Worm (Caenorhabditis elegans) whole organism, young adult: ENCODE data around the gene T26H8.4.

Source experiments
- B0019.2 ChIP-seq: fragments of 200-800 bp; sonication (Bioruptor generic); conservative IDR thresholded peaks from 2 replicates; pipeline ENCODE4 v1.3.6; 2022; ENCODE audit warnings: missing genetic modification reagents, missing genetic modification characterization, missing compliant biosample characterization
- B0261.1 ChIP-seq: sonication (generic microtip); optimal IDR thresholded peaks from 2 replicates; lab custom pipeline; 2016; ENCODE audit warnings: mild to moderate bottlenecking, missing genetic modification characterization, moderate library complexity, missing compliant biosample characterization
- B0336.3 ChIP-seq: fragments of 200-800 bp; sonication (Bioruptor generic); IDR thresholded peaks from 2 replicates; pipeline ENCODE4 v1.3.6; 2022; ENCODE audit warnings: missing genetic modification characterization, missing compliant biosample characterization
- C06A6.2 ChIP-seq: fragments of 200-800 bp; sonication (Bioruptor generic); conservative IDR thresholded peaks from 2 replicates; pipeline ENCODE4 v1.3.6; 2022; ENCODE audit warnings: missing genetic modification characterization, missing compliant biosample characterization
- D2030.7 ChIP-seq: fragments of 200-800 bp; sonication (Bioruptor generic); IDR thresholded peaks from 2 replicates; pipeline ENCODE4 v1.3.6; 2022; ENCODE audit warnings: missing genetic modification reagents, missing genetic modification characterization, missing compliant biosample characterization
- F39B2.1 ChIP-seq: fragments of 200-800 bp; sonication (Bioruptor generic); IDR thresholded peaks from 2 replicates; pipeline ENCODE4 v1.3.6; 2022; ENCODE audit warnings: missing genetic modification reagents, missing genetic modification characterization, missing compliant biosample characterization
- F52B5.7 ChIP-seq: sonication (generic microtip); optimal IDR thresholded peaks from 2 replicates; lab custom pipeline; 2016; ENCODE audit warnings: mild to moderate bottlenecking, missing genetic modification characterization, missing compliant biosample characterization
- F57C9.4 ChIP-seq: sonication (generic microtip); optimal IDR thresholded peaks from 2 replicates; lab custom pipeline; 2017; ENCODE audit warnings: mild to moderate bottlenecking, missing genetic modification characterization, missing compliant biosample characterization
- K12H6.12 ChIP-seq: fragments of 200-800 bp; sonication (Bioruptor generic); optimal IDR thresholded peaks from 2 replicates; lab custom pipeline; 2018; ENCODE audit warnings: mild to moderate bottlenecking, missing genetic modification characterization, missing compliant biosample characterization
- Y53G8AR.9 ChIP-seq: fragments of 200-800 bp; sonication (Bioruptor generic); conservative IDR thresholded peaks from 2 replicates; pipeline ENCODE4 v1.3.6; 2022; ENCODE audit warnings: missing genetic modification reagents, missing genetic modification characterization, missing compliant biosample characterization
- Y67H2A.10 ChIP-seq: fragments of 200-800 bp; sonication (Bioruptor generic); conservative IDR thresholded peaks from 2 replicates; pipeline ENCODE4 v1.3.6; 2022; ENCODE audit warnings: missing genetic modification reagents, missing genetic modification characterization, missing compliant biosample characterization
- akir-1 ChIP-seq: fragments of 200-800 bp; sonication (Bioruptor generic); optimal IDR thresholded peaks from 2 replicates; lab custom pipeline; 2018; ENCODE audit warnings: mild to moderate bottlenecking, missing genetic modification characterization, moderate library complexity, missing compliant biosample characterization
- atf-7 ChIP-seq: sonication (generic microtip); optimal IDR thresholded peaks from 2 replicates; lab custom pipeline; 2017; ENCODE audit warnings: mild to moderate bottlenecking, missing genetic modification characterization, missing compliant biosample characterization
- athp-1 ChIP-seq: sonication (generic microtip); optimal IDR thresholded peaks from 2 replicates; lab custom pipeline; 2017; ENCODE audit warnings: mild to moderate bottlenecking, missing genetic modification characterization, missing compliant biosample characterization
- bed-1 ChIP-seq: fragments of 200-800 bp; sonication (Bioruptor generic); IDR thresholded peaks from 2 replicates; pipeline ENCODE4 v1.3.6; 2022; ENCODE audit warnings: missing genetic modification reagents, missing genetic modification characterization, missing compliant biosample characterization
- bed-2 ChIP-seq: fragments of 200-800 bp; sonication (Bioruptor generic); IDR thresholded peaks from 2 replicates; pipeline ENCODE4 v1.3.6; 2022; ENCODE audit warnings: missing genetic modification reagents, missing genetic modification characterization, missing compliant biosample characterization
- cebp-1 ChIP-seq, 2 experiments: fragments of 200-800 bp in 1 of 2; sonication (Bioruptor generic) in 1 of 2; sonication (generic microtip) in 1 of 2; IDR thresholded peaks in 1 of 2; optimal IDR thresholded peaks in 1 of 2; 2 replicates each; pipeline versions ENCODE4 v1.3.6 to Lab custom; 2017 to 2022; ENCODE audit warnings: missing compliant biosample characterization in 2 of 2, missing genetic modification characterization in 2 of 2, mild to moderate bottlenecking in 1 of 2, missing genetic modification reagents in 1 of 2, moderate library complexity in 1 of 2
- cebp-2 ChIP-seq: fragments of 200-800 bp; sonication (Bioruptor generic); IDR thresholded peaks from 2 replicates; pipeline ENCODE4 v1.3.6; 2022; ENCODE audit warnings: missing genetic modification characterization, missing compliant biosample characterization
- dpff-1 ChIP-seq: sonication (generic microtip); optimal IDR thresholded peaks from 2 replicates; lab custom pipeline; 2017; ENCODE audit warnings: mild to moderate bottlenecking, missing genetic modification characterization, missing compliant biosample characterization
- egl-18 ChIP-seq: fragments of 200-800 bp; sonication (Bioruptor generic); IDR thresholded peaks from 2 replicates; pipeline ENCODE4 v1.3.6; 2022; ENCODE audit warnings: missing genetic modification reagents, missing genetic modification characterization, missing compliant biosample characterization
- egl-44 ChIP-seq: fragments of 200-800 bp; sonication (Bioruptor generic); IDR thresholded peaks from 2 replicates; pipeline ENCODE4 v1.3.6; 2022; ENCODE audit warnings: missing genetic modification reagents, missing genetic modification characterization, missing compliant biosample characterization
- ekl-4 ChIP-seq: fragments of 200-800 bp; sonication (Bioruptor generic); IDR thresholded peaks from 2 replicates; pipeline ENCODE4 v1.3.6; 2022; ENCODE audit warnings: missing genetic modification reagents, missing genetic modification characterization, missing compliant biosample characterization
- ets-4 ChIP-seq: fragments of 200-800 bp; sonication (Bioruptor generic); optimal IDR thresholded peaks from 2 replicates; lab custom pipeline; 2018; ENCODE audit warnings: mild to moderate bottlenecking, missing genetic modification characterization, missing compliant biosample characterization
- hlh-12 ChIP-seq: sonication (generic microtip); optimal IDR thresholded peaks from 2 replicates; lab custom pipeline; 2016; ENCODE audit warnings: missing genetic modification characterization, missing compliant biosample characterization
- hrde-1 ChIP-seq: sonication (generic microtip); optimal IDR thresholded peaks from 2 replicates; lab custom pipeline; 2016; ENCODE audit warnings: missing genetic modification characterization, mild to moderate bottlenecking, missing compliant biosample characterization, moderate library complexity, missing genotype, missing genetic modification reagents, borderline replicate concordance
- let-607 ChIP-seq, 2 experiments: fragments of 200-800 bp in 1 of 2; sonication (Bioruptor generic) in 1 of 2; sonication (generic microtip) in 1 of 2; optimal IDR thresholded peaks; 2 replicates each; lab custom pipeline; 2016 to 2018; ENCODE audit warnings: mild to moderate bottlenecking in 2 of 2, missing compliant biosample characterization in 2 of 2, missing genetic modification characterization in 2 of 2, moderate library complexity in 2 of 2, missing genotype in 1 of 2
- mes-4 ChIP-seq: sonication (generic microtip); optimal IDR thresholded peaks from 2 replicates; lab custom pipeline; 2016; ENCODE audit warnings: missing genotype, missing genetic modification characterization, missing compliant biosample characterization
- nfya-1 ChIP-seq: sonication (generic microtip); optimal IDR thresholded peaks from 2 replicates; lab custom pipeline; 2017; ENCODE audit warnings: antibody characterized with exemption, missing compliant biosample characterization, missing genetic modification characterization, borderline replicate concordance; ENCODE audit not compliant: insufficient read depth
- nhr-120 ChIP-seq: fragments of 200-800 bp; sonication (Bioruptor generic); IDR thresholded peaks from 2 replicates; pipeline ENCODE4 v1.3.6; 2022; ENCODE audit warnings: missing genetic modification characterization, missing compliant biosample characterization
- nhr-179 ChIP-seq: sonication (generic microtip); optimal IDR thresholded peaks from 2 replicates; lab custom pipeline; 2016; ENCODE audit warnings: mild to moderate bottlenecking, missing genetic modification characterization, missing compliant biosample characterization
- rcor-1 ChIP-seq: fragments of 200-800 bp; sonication (Bioruptor generic); IDR thresholded peaks from 2 replicates; pipeline ENCODE4 v1.3.6; 2022; ENCODE audit warnings: missing genetic modification reagents, missing genetic modification characterization, missing compliant biosample characterization
- ztf-25 ChIP-seq: fragments of 200-800 bp; sonication (Bioruptor generic); IDR thresholded peaks from 2 replicates; pipeline ENCODE4 v1.3.6; 2022; ENCODE audit warnings: missing genetic modification reagents, missing genetic modification characterization, missing compliant biosample characterization
- ztf-26 ChIP-seq: sonication (generic microtip); optimal IDR thresholded peaks from 2 replicates; lab custom pipeline; 2017; ENCODE audit warnings: missing genetic modification characterization, missing compliant biosample characterization
- ztf-28 ChIP-seq: fragments of 200-800 bp; sonication (Bioruptor generic); IDR thresholded peaks from 2 replicates; pipeline ENCODE4 v1.3.6; 2022; ENCODE audit warnings: missing genetic modification reagents, missing genetic modification characterization, missing compliant biosample characterization
- ztf-3 ChIP-seq: fragments of 200-800 bp; sonication (Bioruptor generic); optimal IDR thresholded peaks from 2 replicates; lab custom pipeline; 2018; ENCODE audit warnings: mild to moderate bottlenecking, missing genetic modification characterization, missing compliant biosample characterization
- ztf-6 ChIP-seq: fragments of 200-800 bp; sonication (Bioruptor generic); IDR thresholded peaks from 2 replicates; pipeline ENCODE4 v1.3.6; 2022; ENCODE audit warnings: missing genetic modification reagents, missing genetic modification characterization, missing compliant biosample characterization

Gene T26H8.4

DNA sequence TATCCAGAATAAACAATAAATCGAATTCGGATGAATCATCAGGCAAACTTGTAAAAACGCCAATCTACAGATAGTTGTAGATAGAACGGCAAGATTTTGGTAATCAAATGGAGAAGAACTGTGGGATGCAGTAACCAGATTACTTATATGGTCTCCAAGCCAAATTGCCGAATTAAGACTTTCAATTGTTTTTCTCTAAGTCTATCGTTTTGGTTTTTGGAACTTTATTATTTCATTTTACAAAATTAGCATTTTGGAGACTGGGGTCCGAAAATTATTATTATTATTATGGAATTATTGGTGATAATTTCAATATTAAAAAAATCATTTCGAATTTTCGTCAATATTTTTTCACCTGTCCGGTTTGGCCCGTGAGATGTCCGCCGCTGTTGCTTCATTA lies 32.7 kb upstream of the T26H8.4 start, which contains the start of gene clec-228:
Gene clec-228 (minus strand): TSS at position 101 of the 400 bp plus-strand sequence.
- TF ChIP-seq cebp-2 (GFP tag; lab: Robert Waterston, UW) (no peak), nhr-120 (no peak), egl-18 (GFP tag; lab: Robert Waterston, UW) (no peak), cebp-1 (GFP tag; IDR thresholded peaks at IDR 0.05; lab: Robert Waterston, UW) (no peak), cebp-1 (tag; optimal IDR thresholded peaks at IDR 0.05; lab: Kevin White, UChicago) (no peak), B0261.1 (tag; lab: Kevin White, UChicago) (no peak), ztf-3 (GFP tag; lab: Kevin White, UChicago) (no peak), egl-44 (no peak), nhr-179 (tag; lab: Kevin White, UChicago) (no peak)
- TF ChIP-seq, all 124 proteins: peak for 0

DNA sequence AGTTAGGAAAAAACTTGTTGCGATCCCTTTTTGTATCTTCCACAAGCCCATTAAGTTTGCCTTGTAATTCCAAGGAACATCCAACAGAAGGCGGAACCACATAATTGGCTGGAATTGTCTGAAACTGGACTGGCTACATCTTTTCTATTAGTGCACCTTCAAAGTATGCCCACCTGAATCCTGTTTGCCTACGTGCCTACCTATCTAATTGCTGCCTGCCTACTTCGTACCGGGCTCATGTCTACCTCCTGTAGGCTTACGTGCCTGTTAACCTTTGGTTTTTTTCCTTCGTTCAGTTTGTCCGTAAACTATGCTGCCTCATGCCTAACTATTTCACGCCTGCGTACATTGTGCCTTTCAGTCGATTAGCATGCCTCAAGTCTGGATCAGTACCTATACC lies 30.8 kb upstream of the T26H8.4 start, which contains the start of gene wrt-7:
Gene wrt-7 (minus strand): TSS at position 101 of the 400 bp plus-strand sequence.
- TF ChIP-seq F57C9.4 (no peak), bed-1 (GFP tag; lab: Robert Waterston, UW) (no peak), F52B5.7 (tag; lab: Kevin White, UChicago) (no peak)

ce11 chrV:15332851-15333250 lies 26.2 kb upstream of the T26H8.4 start, which contains the start of gene srw-113:
Gene srw-113 (plus strand): TSS chrV:15333151.
- TF ChIP-seq hrde-1 (tag; lab: Kevin White, UChicago) (no peak), ztf-25 (GFP tag; lab: Robert Waterston, UW) (no peak), ztf-28 (GFP tag; lab: Robert Waterston, UW) (no peak), akir-1 (GFP tag; lab: Kevin White, UChicago) (no peak), athp-1 (tag; lab: Kevin White, UChicago) (no peak), nhr-120 (no peak), F39B2.1 (GFP tag; lab: Robert Waterston, UW) (no peak), cebp-1 (GFP tag; IDR thresholded peaks at IDR 0.05; lab: Robert Waterston, UW) (no peak), cebp-1 (tag; optimal IDR thresholded peaks at IDR 0.05; lab: Kevin White, UChicago) (no peak), ztf-26 (tag; lab: Kevin White, UChicago) (no peak), dpff-1 (no peak), bed-1 (GFP tag; lab: Robert Waterston, UW) (no peak), ekl-4 (GFP tag; lab: Robert Waterston, UW) (no peak), bed-2 (GFP tag; lab: Robert Waterston, UW) (no peak), ztf-6 (GFP tag; lab: Robert Waterston, UW) (no peak), mes-4 (tag; lab: Kevin White, UChicago) (no peak), B0336.3 (no peak), B0019.2 (GFP tag; lab: Robert Waterston, UW) (no peak), D2030.7 (GFP tag; lab: Robert Waterston, UW) (no peak), hlh-12 (tag; lab: Kevin White, UChicago) (no peak)

DNA sequence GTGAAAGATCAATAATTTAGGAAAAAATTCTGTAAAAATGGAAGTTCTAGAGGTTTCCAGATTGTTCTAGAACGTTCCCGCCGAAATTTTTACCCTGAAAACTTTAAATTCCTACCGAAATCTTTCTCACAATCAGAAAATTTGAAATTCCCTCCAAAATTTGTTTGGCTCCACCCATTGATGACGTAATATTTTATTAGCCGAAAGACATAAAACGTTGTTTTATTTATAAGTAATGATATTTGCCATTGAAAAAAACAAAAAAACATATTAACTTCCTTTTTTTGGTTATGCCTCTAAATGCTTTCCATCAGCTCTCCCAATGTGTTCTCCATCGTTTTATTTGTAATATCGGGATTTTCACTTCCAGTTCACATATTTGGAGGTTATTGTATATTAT lies 23.7 kb upstream of the T26H8.4 start, which contains the start of gene srh-295:
Gene srh-295 (plus strand): TSS at position 301 of the 400 bp plus-strand sequence.
- TF ChIP-seq rcor-1 (GFP tag; lab: Robert Waterston, UW) (no peak), K12H6.12 (tag; lab: Kevin White, UChicago) (no peak), nhr-120 (no peak), nfya-1 (tag; lab: Kevin White, UChicago) (no peak), atf-7 (tag; lab: Kevin White, UChicago) (no peak), C06A6.2 (no peak), B0336.3 (no peak), ets-4 (no peak), cebp-1 (GFP tag; IDR thresholded peaks at IDR 0.05; lab: Robert Waterston, UW) (no peak), cebp-1 (tag; optimal IDR thresholded peaks at IDR 0.05; lab: Kevin White, UChicago) (no peak), Y53G8AR.9 (GFP tag; lab: Robert Waterston, UW) (no peak), let-607 (tag; optimal IDR thresholded peaks at IDR 0.05; lab: Kevin White, UChicago) (no peak), Y67H2A.10 (no peak)
